Fruit fly (Drosophila melanogaster): Measurements from ENCODE around the gene mip130.

dm6 chrX:1965979-1966778 is 58.1 kb downstream of the mip130 start:
- no peak for TF ChIP-seq CG15073 (GFP tag; optimal IDR thresholded peaks at IDR 0.05)
- no peak for TF ChIP-seq CG16779 (GFP tag; IDR thresholded peaks at IDR 0.05)
- no peak for TF ChIP-seq Oaz (GFP tag; IDR thresholded peaks at IDR 0.05)
- TF ChIP-seq CG4360 (GFP tag; IDR thresholded peaks at IDR 0.05): no peak
